Worm (Caenorhabditis elegans): ENCODE measurements around the gene T24G10.2.

DNA sequence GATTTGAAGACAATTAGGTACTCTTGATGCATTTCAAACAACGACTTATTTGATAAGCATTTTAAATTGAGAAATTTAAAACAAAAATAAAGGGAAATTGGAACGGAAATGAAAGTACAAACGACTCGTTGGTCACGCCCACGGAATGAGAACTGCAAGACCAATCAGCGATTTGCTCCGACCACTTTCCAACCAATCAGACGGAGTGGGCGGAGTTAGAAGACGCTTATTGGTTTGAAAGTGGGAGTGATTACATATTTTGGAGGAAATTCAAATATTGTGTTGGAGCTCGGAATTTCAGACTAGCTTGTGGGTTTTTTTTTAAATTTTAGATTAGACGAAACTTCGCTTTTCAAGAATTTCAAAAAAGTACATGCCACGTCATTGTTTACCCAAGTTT is 26.5 kb upstream of the T24G10.2 start:
- TF ChIP-seq ceh-22 (tag; optimal IDR thresholded peaks at IDR 0.05) = no peak
- TF ChIP-seq ceh-19 (GFP tag; optimal IDR thresholded peaks at IDR 0.05) = no peak
- TF ChIP-seq ceh-48 (tag; optimal IDR thresholded peaks at IDR 0.05) = no peak

All from whole organism, late embryonic.